Worm (Caenorhabditis elegans) whole organism, late embryonic: Measurements from ENCODE around the gene F23A7.4.

Source experiments
- Y22D7AL.16 ChIP-seq: sonication (generic microtip); optimal IDR thresholded peaks from 2 replicates; lab custom pipeline; 2016; ENCODE audit warnings: missing genetic modification characterization, missing compliant biosample characterization
- ama-1 ChIP-seq: fragments of 150-350 bp; optimal IDR thresholded peaks from 2 replicates; lab custom pipeline; 2014
- ceh-18 ChIP-seq: sonication (generic microtip); optimal IDR thresholded peaks from 2 replicates; lab custom pipeline; 2016; ENCODE audit warnings: missing genetic modification characterization, missing compliant biosample characterization
- ceh-24 ChIP-seq: sonication (generic microtip); optimal IDR thresholded peaks from 2 replicates; lab custom pipeline; 2016; ENCODE audit warnings: mild to moderate bottlenecking, missing genetic modification characterization, missing compliant biosample characterization
- ceh-34 ChIP-seq: sonication (generic microtip); optimal IDR thresholded peaks from 2 replicates; lab custom pipeline; 2016; ENCODE audit warnings: mild to moderate bottlenecking, missing genetic modification characterization, missing compliant biosample characterization
- ceh-45 ChIP-seq: fragments of 200-800 bp; sonication (Bioruptor generic); IDR thresholded peaks from 2 replicates; pipeline ENCODE4 v1.3.6; 2022; ENCODE audit warnings: missing genetic modification reagents, missing genetic modification characterization, missing compliant biosample characterization
- ceh-6 ChIP-seq: fragments of 200-800 bp; sonication (Bioruptor generic); optimal IDR thresholded peaks from 2 replicates; lab custom pipeline; 2018; ENCODE audit warnings: mild to moderate bottlenecking, missing genetic modification characterization, missing compliant biosample characterization
- elt-2 ChIP-seq: sonication (generic microtip); optimal IDR thresholded peaks from 2 replicates; lab custom pipeline; 2016; ENCODE audit warnings: missing genetic modification reagents, missing genetic modification characterization, missing compliant biosample characterization
- eyg-1 ChIP-seq: sonication (generic microtip); optimal IDR thresholded peaks from 2 replicates; lab custom pipeline; 2016; ENCODE audit warnings: missing genotype, missing genetic modification characterization, missing compliant biosample characterization
- fax-1 ChIP-seq: sonication (generic microtip); optimal IDR thresholded peaks from 2 replicates; lab custom pipeline; 2016; ENCODE audit warnings: missing genotype, missing genetic modification characterization, missing compliant biosample characterization
- fkh-10 ChIP-seq: fragments of 150-350 bp; optimal IDR thresholded peaks from 2 replicates; lab custom pipeline; 2014; ENCODE audit warnings: missing biosample characterization, missing genetic modification reagents, missing genetic modification characterization
- hlh-13 ChIP-seq: fragments of 200-800 bp; sonication (Bioruptor generic); optimal IDR thresholded peaks from 2 replicates; lab custom pipeline; 2018; ENCODE audit warnings: mild to moderate bottlenecking, missing genetic modification characterization, missing compliant biosample characterization
- hlh-8 ChIP-seq: sonication (generic microtip); optimal IDR thresholded peaks from 2 replicates; lab custom pipeline; 2016; ENCODE audit warnings: missing genotype, missing genetic modification characterization, missing compliant biosample characterization
- madf-2 ChIP-seq: sonication (generic microtip); optimal IDR thresholded peaks from 2 replicates; lab custom pipeline; 2017; ENCODE audit warnings: missing genetic modification characterization, missing compliant biosample characterization
- nhr-232 ChIP-seq: sonication (generic microtip); optimal IDR thresholded peaks from 2 replicates; lab custom pipeline; 2016; ENCODE audit warnings: missing genetic modification characterization, missing compliant biosample characterization
- pros-1 ChIP-seq: fragments of 150-350 bp; optimal IDR thresholded peaks from 2 replicates; lab custom pipeline; 2014; ENCODE audit warnings: missing biosample characterization, missing genetic modification reagents, missing genetic modification characterization
- unc-42 ChIP-seq: sonication (generic microtip); optimal IDR thresholded peaks from 2 replicates; lab custom pipeline; 2016; ENCODE audit warnings: missing genotype, missing genetic modification characterization, missing compliant biosample characterization
- zip-5 ChIP-seq: sonication (generic microtip); optimal IDR thresholded peaks from 2 replicates; lab custom pipeline; 2016; ENCODE audit warnings: missing genetic modification characterization, missing compliant biosample characterization

F23A7.4 gene

ce11 chrX:16250679-16251078 lies 38.3 kb downstream of the F23A7.4 start, which contains the start of gene W10G6.6:
W10G6.6 (minus strand) TSS chrX:16250779.
- no peak for TF ChIP-seq zip-5 (tag; lab: Kevin White, UChicago)

DNA sequence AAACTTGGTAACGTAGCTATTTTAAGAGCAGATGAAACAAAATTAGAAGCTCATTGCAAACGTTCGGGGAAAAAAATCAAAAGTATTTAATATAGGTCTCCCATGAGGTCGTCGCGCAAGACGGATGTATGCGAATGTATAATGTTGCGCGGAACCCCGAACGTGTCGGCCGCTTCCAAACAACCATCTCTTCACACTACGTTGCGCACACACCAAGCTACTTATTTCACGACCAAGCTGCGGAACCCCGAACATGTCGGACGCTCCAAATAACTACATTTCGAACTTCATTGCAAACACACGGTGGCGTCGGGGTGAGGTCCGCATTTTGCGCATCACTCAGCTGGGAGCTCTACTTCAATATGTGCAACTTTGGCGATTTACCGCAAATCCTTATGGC lies 46.1 kb downstream of the F23A7.4 start:
- TF ChIP-seq pros-1, result no peak
- no peak for TF ChIP-seq hlh-8 (tag; lab: Kevin White, UChicago)
- TF ChIP-seq ceh-24 (tag; lab: Kevin White, UChicago), result no peak
- TF ChIP-seq fkh-10, result no peak
- no peak for TF ChIP-seq ama-1 (lab: Kevin White, UChicago)
- no peak for TF ChIP-seq madf-2 (tag; lab: Kevin White, UChicago)

- TF ChIP-seq Y22D7AL.16 (no peak), elt-2 (peak; percentile 32), unc-42 (tag; lab: Kevin White, UChicago) (no peak), ceh-6 (GFP tag; lab: Kevin White, UChicago) (no peak)
Measured at ce11 chrX:16260077-16260476, 47.7 kb downstream of the F23A7.4 start.

- TF ChIP-seq eyg-1 (tag; lab: Kevin White, UChicago) (no peak), nhr-232 (tag; lab: Kevin White, UChicago) (no peak), ceh-34 (tag; lab: Kevin White, UChicago) (no peak), ceh-45 (no peak), hlh-13 (GFP tag; lab: Kevin White, UChicago) (no peak), elt-2 (peak; percentile 66), ceh-18 (tag; lab: Kevin White, UChicago) (no peak), fax-1 (tag; lab: Kevin White, UChicago) (no peak)
Measured at ce11 chrX:16261993-16262392, 49.6 kb downstream of the F23A7.4 start, which contains the start of gene sgk-1. sgk-1 (minus strand) TSS chrX:16262122.
